ENCODE assay signal across 4 worm cellular contexts in genomic region chrX:6064385-6064784, ce11.
TF ChIP-seq lines count a peak whose summit lies in the region.

No protein-coding gene starts in this region.

TF ChIP-seq in whole organism, L1 larva, 84 proteins besides CTCF, POLR2A, EP300 and RAD21:
- TF ChIP-seq snpc-4 (tag; optimal IDR thresholded peaks at IDR 0.05; lab: Kevin White, UChicago) (no peak), egl-13 (tag; optimal IDR thresholded peaks at IDR 0.05; lab: Kevin White, UChicago) (no peak), blmp-1 (tag; optimal IDR thresholded peaks at IDR 0.05; lab: Kevin White, UChicago) (peak; percentile 86)

TF ChIP-seq in whole organism, L2 larva, 48 proteins besides CTCF, POLR2A, EP300 and RAD21:
- TF ChIP-seq nhr-129 (tag; optimal IDR thresholded peaks at IDR 0.05; lab: Kevin White, UChicago): no peak
- no peak for TF ChIP-seq lsy-2 (tag; optimal IDR thresholded peaks at IDR 0.05; lab: Kevin White, UChicago)
- TF ChIP-seq nhr-23 (tag; optimal IDR thresholded peaks at IDR 0.05; lab: Kevin White, UChicago): no peak
- no peak for TF ChIP-seq ztf-4 (tag; optimal IDR thresholded peaks at IDR 0.05; lab: Kevin White, UChicago)
- TF ChIP-seq unc-62 (GFP tag; optimal IDR thresholded peaks at IDR 0.05; lab: Kevin White, UChicago): no peak
- peak; percentile 21 for TF ChIP-seq nhr-21 (tag; optimal IDR thresholded peaks at IDR 0.05; lab: Kevin White, UChicago)
- no peak for TF ChIP-seq mab-5 (tag; optimal IDR thresholded peaks at IDR 0.05; lab: Kevin White, UChicago)
- TF ChIP-seq egl-27 (tag; optimal IDR thresholded peaks at IDR 0.05; lab: Kevin White, UChicago): no peak
- TF ChIP-seq aly-2 (tag; optimal IDR thresholded peaks at IDR 0.05; lab: Kevin White, UChicago): no peak
- TF ChIP-seq ceh-16 (tag; optimal IDR thresholded peaks at IDR 0.05; lab: Kevin White, UChicago): no peak
- peak; percentile 12 for TF ChIP-seq fos-1 (tag; optimal IDR thresholded peaks at IDR 0.05; lab: Kevin White, UChicago)
- TF ChIP-seq blmp-1 (tag; optimal IDR thresholded peaks at IDR 0.05; lab: Kevin White, UChicago; ENCODE audit: insufficient read depth): peak; percentile 27

TF ChIP-seq in whole organism, L3 larva, 47 proteins besides CTCF, POLR2A, EP300 and RAD21:
- TF ChIP-seq nhr-23 (tag; optimal IDR thresholded peaks at IDR 0.05; lab: Kevin White, UChicago): peak; percentile 63
- TF ChIP-seq ZK546.5 (tag; optimal IDR thresholded peaks at IDR 0.05; lab: Kevin White, UChicago): no peak
- no peak for TF ChIP-seq nhr-43 (tag; optimal IDR thresholded peaks at IDR 0.05; lab: Kevin White, UChicago; ENCODE audit: poor library complexity, severe bottlenecking)
- peak; percentile 50 for TF ChIP-seq nhr-25 (tag; optimal IDR thresholded peaks at IDR 0.05; lab: Kevin White, UChicago)
- no peak for TF ChIP-seq elt-1 (tag; optimal IDR thresholded peaks at IDR 0.05; lab: Kevin White, UChicago)
- no peak for TF ChIP-seq hmg-11 (tag; optimal IDR thresholded peaks at IDR 0.05; lab: Kevin White, UChicago)
- TF ChIP-seq aly-2 (tag; optimal IDR thresholded peaks at IDR 0.05; lab: Kevin White, UChicago): no peak
- TF ChIP-seq ceh-16 (tag; optimal IDR thresholded peaks at IDR 0.05; lab: Kevin White, UChicago): no peak
- no peak for TF ChIP-seq ceh-82 (tag; optimal IDR thresholded peaks at IDR 0.05; lab: Kevin White, UChicago)
- no peak for TF ChIP-seq tbx-2 (tag; optimal IDR thresholded peaks at IDR 0.05; lab: Kevin White, UChicago)
- no peak for TF ChIP-seq elt-2 (tag; optimal IDR thresholded peaks at IDR 0.05; lab: Kevin White, UChicago)
- TF ChIP-seq lsy-12 (tag; optimal IDR thresholded peaks at IDR 0.05; lab: Kevin White, UChicago): no peak
- no peak for TF ChIP-seq jun-1 (tag; optimal IDR thresholded peaks at IDR 0.05; lab: Kevin White, UChicago)
- TF ChIP-seq zag-1 (tag; optimal IDR thresholded peaks at IDR 0.05; lab: Kevin White, UChicago): no peak
- TF ChIP-seq ztf-11 (tag; optimal IDR thresholded peaks at IDR 0.05; lab: Kevin White, UChicago): no peak
- no peak for TF ChIP-seq eor-1 (tag; optimal IDR thresholded peaks at IDR 0.05; lab: Kevin White, UChicago)
- TF ChIP-seq skn-1 (tag; optimal IDR thresholded peaks at IDR 0.05; lab: Kevin White, UChicago): no peak

TF ChIP-seq in whole organism, L4 larva, 104 proteins besides CTCF, POLR2A, EP300 and RAD21:
- TF ChIP-seq snpc-4 (tag; optimal IDR thresholded peaks at IDR 0.05; lab: Kevin White, UChicago): no peak
- peak; percentile 25 for TF ChIP-seq hlh-11 (tag; optimal IDR thresholded peaks at IDR 0.05; lab: Kevin White, UChicago)
- no peak for TF ChIP-seq unc-130 (GFP tag; optimal IDR thresholded peaks at IDR 0.05; lab: Kevin White, UChicago)
- no peak for TF ChIP-seq R02D3.7 (tag; optimal IDR thresholded peaks at IDR 0.05; lab: Kevin White, UChicago)
- TF ChIP-seq Y75B8A.6 (GFP tag; IDR thresholded peaks at IDR 0.05; lab: Robert Waterston, UW): no peak
- TF ChIP-seq nhr-48 (tag; optimal IDR thresholded peaks at IDR 0.05; lab: Kevin White, UChicago): no peak
- no peak for TF ChIP-seq nhr-41 (GFP tag; IDR thresholded peaks at IDR 0.05; lab: Robert Waterston, UW)
- TF ChIP-seq ceh-20 (GFP tag; IDR thresholded peaks at IDR 0.05; lab: Robert Waterston, UW): no peak
- TF ChIP-seq mdl-1 (tag; optimal IDR thresholded peaks at IDR 0.05; lab: Kevin White, UChicago): peak in 1 of 2 experiments; percentile 23
- no peak for TF ChIP-seq zip-2 (tag; optimal IDR thresholded peaks at IDR 0.05; lab: Kevin White, UChicago)
- TF ChIP-seq F26F4.8 (GFP tag; conservative IDR thresholded peaks at IDR 0.05; lab: Robert Waterston, UW): no peak
- no peak for TF ChIP-seq lin-39 (tag; optimal IDR thresholded peaks at IDR 0.05; lab: Kevin White, UChicago)
- TF ChIP-seq hlh-30 (tag; optimal IDR thresholded peaks at IDR 0.05; lab: Kevin White, UChicago; ENCODE audit: insufficient read depth): peak; percentile 9
TF ChIP-seq in whole organism, L4 larva: peak in this region for 3.
